Worm (Caenorhabditis elegans) whole organism, late embryonic: ENCODE data around the gene msp-77.

Experiments used
- ceh-30 ChIP-seq: fragments of 150-350 bp; optimal IDR thresholded peaks from 2 replicates; lab custom pipeline; 2014; ENCODE audit warnings: missing biosample characterization, missing genetic modification characterization
- ceh-45 ChIP-seq: fragments of 200-800 bp; sonication (Bioruptor generic); IDR thresholded peaks from 2 replicates; pipeline ENCODE4 v1.3.6; 2022; ENCODE audit warnings: missing genetic modification reagents, missing genetic modification characterization, missing compliant biosample characterization
- ceh-6 ChIP-seq: fragments of 200-800 bp; sonication (Bioruptor generic); optimal IDR thresholded peaks from 2 replicates; lab custom pipeline; 2018; ENCODE audit warnings: mild to moderate bottlenecking, missing genetic modification characterization, missing compliant biosample characterization
- elt-2 ChIP-seq: sonication (generic microtip); optimal IDR thresholded peaks from 2 replicates; lab custom pipeline; 2016; ENCODE audit warnings: missing genetic modification reagents, missing genetic modification characterization, missing compliant biosample characterization
- hlh-15 ChIP-seq: sonication (generic microtip); optimal IDR thresholded peaks from 2 replicates; lab custom pipeline; 2016; ENCODE audit warnings: missing genetic modification characterization, missing compliant biosample characterization
- lin-11 ChIP-seq: fragments of 200-800 bp; sonication (Bioruptor generic); optimal IDR thresholded peaks from 2 replicates; lab custom pipeline; 2018; ENCODE audit warnings: mild to moderate bottlenecking, missing genetic modification characterization, missing compliant biosample characterization
- mec-3 ChIP-seq: sonication (generic microtip); optimal IDR thresholded peaks from 2 replicates; lab custom pipeline; 2016; ENCODE audit warnings: borderline replicate concordance, missing genetic modification characterization, missing compliant biosample characterization
- nhr-11 ChIP-seq: fragments of 150-350 bp; optimal IDR thresholded peaks from 2 replicates; lab custom pipeline; 2014; ENCODE audit warnings: missing biosample characterization, missing genetic modification characterization
- tbx-2 ChIP-seq: sonication (generic microtip); optimal IDR thresholded peaks from 2 replicates; lab custom pipeline; 2016; ENCODE audit warnings: missing genetic modification characterization, missing compliant biosample characterization
- ttx-3 ChIP-seq: sonication (generic microtip); optimal IDR thresholded peaks from 2 replicates; lab custom pipeline; 2016; ENCODE audit warnings: missing genetic modification reagents, missing genetic modification characterization, missing compliant biosample characterization

- TF ChIP-seq ttx-3 (no peak), nhr-11 (tag; lab: Kevin White, UChicago) (no peak), tbx-2 (tag; lab: Kevin White, UChicago) (no peak), ceh-6 (no peak), mec-3 (tag; lab: Kevin White, UChicago) (no peak), elt-2 (tag; lab: Kevin White, UChicago) (no peak), hlh-15 (tag; lab: Kevin White, UChicago) (no peak), lin-11 (tag; lab: Kevin White, UChicago) (no peak), ceh-30 (no peak), ceh-45 (GFP tag; lab: Robert Waterston, UW) (no peak)
Observed at ce11 chrIV:9848075-9848474, 46.4 kb upstream of the msp-77 start, which contains the start of gene K07F5.7.
